Fruit fly (Drosophila melanogaster) S2 (cell line): ENCODE data around the gene CG32201.

Experiments used
- CG8478 ChIP-seq: fragments of >200 bp; optimal IDR thresholded peaks from 2 replicates; lab custom pipeline; 2018
- CTCF ChIP-seq, 2 experiments: fragments of >200 bp; optimal IDR thresholded peaks; 2 replicates each; lab custom pipeline; 2018

DNA sequence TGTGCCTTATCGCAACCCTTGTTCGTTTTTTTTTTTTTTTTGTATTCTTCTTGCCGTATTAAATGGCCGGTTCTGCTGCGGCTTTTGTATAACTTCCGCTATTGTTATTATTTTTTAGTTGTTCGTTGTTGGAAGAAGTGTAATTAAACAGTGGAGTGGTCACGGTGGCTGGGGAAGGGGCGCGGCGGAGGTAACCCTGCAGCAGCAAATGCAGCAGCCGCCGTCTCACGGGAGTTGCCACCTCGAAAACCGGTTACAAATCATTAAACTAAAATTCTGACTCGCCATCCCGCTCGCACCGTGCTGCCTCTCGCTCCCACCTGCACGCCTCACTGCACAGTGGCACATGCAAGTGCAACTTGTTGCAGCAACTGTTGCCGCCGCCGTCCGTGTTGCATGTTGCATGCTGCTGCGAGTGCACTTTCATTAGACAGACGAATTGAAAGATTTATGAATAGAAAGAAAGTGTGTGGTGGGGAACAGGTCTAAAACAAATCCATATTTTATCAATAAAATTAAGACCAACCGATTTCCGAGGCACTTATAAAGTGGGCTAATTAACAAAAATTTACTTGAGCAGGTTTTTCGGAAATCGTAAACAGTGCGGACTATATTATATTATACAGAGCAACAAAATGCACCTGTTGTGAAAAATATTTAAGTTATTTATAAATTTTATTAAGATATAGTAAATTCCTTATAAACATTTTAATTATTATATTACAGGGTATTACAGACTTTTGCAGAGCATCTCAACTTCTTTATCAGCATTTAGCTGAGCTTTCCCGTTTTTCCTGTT, 18.4 kb downstream of the CG32201 start:
- TF ChIP-seq CG8478 = no peak
- TF ChIP-seq CTCF (optimal IDR thresholded peaks at IDR 0.05; lab: Kevin White, UChicago) = no peak
